Worm (Caenorhabditis elegans): ENCODE results near the gene col-101.

col-101 gene

ce11 chrIV:300307-300706, 26.5 kb downstream of the col-101 start:
- TF ChIP-seq sma-9 (GFP tag; optimal IDR thresholded peaks at IDR 0.05) = peak; percentile 24
- TF ChIP-seq sma-9 (tag; optimal IDR thresholded peaks at IDR 0.05) = no peak
- TF ChIP-seq lin-39 (tag; optimal IDR thresholded peaks at IDR 0.05) = no peak

- TF ChIP-seq skn-1 (tag; optimal IDR thresholded peaks at IDR 0.05) = no peak
- TF ChIP-seq nhr-12 (tag; optimal IDR thresholded peaks at IDR 0.05) = no peak
- TF ChIP-seq nhr-10 (tag; optimal IDR thresholded peaks at IDR 0.05) = no peak
- TF ChIP-seq ztf-11 (tag; optimal IDR thresholded peaks at IDR 0.05) = no peak
- TF ChIP-seq C34F6.9 (tag; optimal IDR thresholded peaks at IDR 0.05) = no peak
- no peak for TF ChIP-seq egl-27 (tag; optimal IDR thresholded peaks at IDR 0.05)
- TF ChIP-seq lin-39 (tag; optimal IDR thresholded peaks at IDR 0.05) = no peak
- TF ChIP-seq lsy-2 (tag; optimal IDR thresholded peaks at IDR 0.05) = no peak
- no peak for TF ChIP-seq mbf-1 (tag; optimal IDR thresholded peaks at IDR 0.05)
- TF ChIP-seq nhr-11 (tag; optimal IDR thresholded peaks at IDR 0.05) = no peak
- no peak for TF ChIP-seq unc-62 (GFP tag; optimal IDR thresholded peaks at IDR 0.05)
- no peak for TF ChIP-seq nhr-25 (tag; optimal IDR thresholded peaks at IDR 0.05)
- no peak for TF ChIP-seq F13H6.1 (tag; optimal IDR thresholded peaks at IDR 0.05)
- TF ChIP-seq lin-11 (tag; optimal IDR thresholded peaks at IDR 0.05) = no peak
- TF ChIP-seq ceh-82 (tag; optimal IDR thresholded peaks at IDR 0.05) = no peak
- TF ChIP-seq dmd-4 (tag; optimal IDR thresholded peaks at IDR 0.05) = no peak
- TF ChIP-seq blmp-1 (tag; optimal IDR thresholded peaks at IDR 0.05; ENCODE audit: insufficient read depth) = no peak
Measured at ce11 chrIV:299190-299589, 27.6 kb downstream of the col-101 start.

DNA sequence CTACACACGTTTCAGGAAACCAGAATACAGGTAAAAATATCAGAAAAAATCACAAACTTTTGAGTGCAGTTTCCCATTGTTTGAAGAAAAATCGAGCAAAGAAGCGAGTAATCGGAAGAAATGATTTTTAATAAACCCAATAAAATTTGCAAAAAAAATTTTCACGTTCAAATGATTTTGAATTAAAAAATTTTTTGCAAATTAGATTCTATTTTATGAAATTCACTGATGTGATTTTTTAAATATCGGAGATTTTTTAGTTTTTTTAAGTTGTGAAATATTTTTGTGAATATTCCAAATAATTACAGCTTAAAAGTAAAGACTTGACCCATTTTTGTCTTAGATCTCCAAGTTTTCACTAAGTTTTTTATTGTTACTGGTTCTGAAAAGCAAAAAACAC, 28.6 kb downstream of the col-101 start, which contains the start of gene pnp-1:
pnp-1 (minus strand) TSS at position 101 of the 400 bp plus-strand sequence.
- no peak for TF ChIP-seq F13H6.1 (tag; optimal IDR thresholded peaks at IDR 0.05)

DNA sequence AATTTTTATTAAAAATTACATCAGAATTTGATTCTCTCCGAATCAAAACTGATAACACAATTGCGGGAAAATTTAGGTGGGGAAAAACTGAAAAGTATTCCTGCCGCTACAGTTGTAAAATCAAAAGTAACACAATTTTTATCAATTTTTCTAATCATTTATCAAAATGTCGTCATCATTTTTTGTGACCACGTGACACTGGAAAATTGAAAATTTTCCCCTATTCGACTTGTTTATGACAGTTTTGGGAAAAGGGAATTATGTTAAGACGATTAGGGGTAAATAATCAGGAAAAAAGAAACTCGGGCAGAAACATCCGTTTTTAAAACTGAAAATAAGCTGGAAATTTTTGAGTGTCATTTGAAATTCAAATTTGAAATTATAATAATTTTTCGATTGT, 30.0 kb downstream of the col-101 start:
- TF ChIP-seq gmeb-1 (tag; optimal IDR thresholded peaks at IDR 0.05) (peak; percentile 70), blmp-1 (tag; optimal IDR thresholded peaks at IDR 0.05; ENCODE audit: insufficient read depth) (no peak), nhr-11 (tag; optimal IDR thresholded peaks at IDR 0.05) (no peak), snpc-4 (tag; optimal IDR thresholded peaks at IDR 0.05) (no peak), ceh-16 (tag; optimal IDR thresholded peaks at IDR 0.05) (no peak), ZK546.5 (tag; optimal IDR thresholded peaks at IDR 0.05) (no peak), mdl-1 (tag; optimal IDR thresholded peaks at IDR 0.05) (peak in 1 of 2 experiments; percentile 25), crh-2 (tag; optimal IDR thresholded peaks at IDR 0.05) (peak; percentile 71), nhr-10 (tag; optimal IDR thresholded peaks at IDR 0.05) (no peak), zag-1 (tag; optimal IDR thresholded peaks at IDR 0.05) (no peak), sem-4 (tag; optimal IDR thresholded peaks at IDR 0.05) (no peak), nhr-237 (tag; optimal IDR thresholded peaks at IDR 0.05) (no peak), nhr-21 (tag; optimal IDR thresholded peaks at IDR 0.05) (no peak), dmd-4 (tag; optimal IDR thresholded peaks at IDR 0.05) (no peak), sma-9 (GFP tag; optimal IDR thresholded peaks at IDR 0.05) (peak; percentile 58), sma-9 (tag; optimal IDR thresholded peaks at IDR 0.05) (no peak), sma-3 (GFP tag; optimal IDR thresholded peaks at IDR 0.05) (peak; percentile 29), mab-5 (tag; optimal IDR thresholded peaks at IDR 0.05) (no peak), lsy-2 (tag; optimal IDR thresholded peaks at IDR 0.05) (peak in 1 of 2 experiments; percentile 13), fos-1 (tag; optimal IDR thresholded peaks at IDR 0.05) (peak; percentile 55)

- peak; percentile 14 for TF ChIP-seq nhr-129 (tag; optimal IDR thresholded peaks at IDR 0.05)
- TF ChIP-seq sma-3 (GFP tag; optimal IDR thresholded peaks at IDR 0.05) = no peak
- peak; percentile 53 for TF ChIP-seq sma-9 (GFP tag; optimal IDR thresholded peaks at IDR 0.05)
- TF ChIP-seq sma-9 (tag; optimal IDR thresholded peaks at IDR 0.05) = no peak
- TF ChIP-seq gmeb-1 (tag; optimal IDR thresholded peaks at IDR 0.05) = peak; percentile 38
- no peak for TF ChIP-seq ztf-1 (GFP tag; conservative IDR thresholded peaks at IDR 0.05)
- peak; percentile 66 for TF ChIP-seq crh-2 (tag; optimal IDR thresholded peaks at IDR 0.05)
- TF ChIP-seq blmp-1 (tag; optimal IDR thresholded peaks at IDR 0.05; ENCODE audit: insufficient read depth) = no peak
- peak in 1 of 2 experiments; percentile 40 for TF ChIP-seq mdl-1 (tag; optimal IDR thresholded peaks at IDR 0.05)
- TF ChIP-seq F13H6.1 (tag; optimal IDR thresholded peaks at IDR 0.05) = no peak
- TF ChIP-seq mbf-1 (tag; optimal IDR thresholded peaks at IDR 0.05) = no peak
- TF ChIP-seq nhr-237 (tag; optimal IDR thresholded peaks at IDR 0.05) = no peak
- TF ChIP-seq Y55F3AM.14 (GFP tag; optimal IDR thresholded peaks at IDR 0.05) = no peak
- no peak for TF ChIP-seq elt-1 (tag; optimal IDR thresholded peaks at IDR 0.05)
- no peak for TF ChIP-seq nhr-11 (tag; optimal IDR thresholded peaks at IDR 0.05)
- no peak for TF ChIP-seq nhr-77 (tag; optimal IDR thresholded peaks at IDR 0.05)
- no peak for TF ChIP-seq dmd-4 (tag; optimal IDR thresholded peaks at IDR 0.05)
- TF ChIP-seq fos-1 (tag; optimal IDR thresholded peaks at IDR 0.05) = peak; percentile 79
Measured at ce11 chrIV:295734-296201, 31.1 kb downstream of the col-101 start.
